Fruit fly (Drosophila melanogaster) whole organism, embryonic: ENCODE measurements around the gene CG13609.

Source experiments
- Adf1 ChIP-seq: fragments of 200-800 bp; sonication (Bioruptor generic); IDR thresholded peaks from 2 replicates; pipeline ENCODE4 v1.3.6; 2022; ENCODE audit warnings: missing biosample characterization, missing genetic modification characterization
- Aef1 ChIP-seq: fragments of 200-800 bp; sonication (Bioruptor generic); IDR thresholded peaks from 3 replicates; pipeline ENCODE4 v1.3.6; 2022; ENCODE audit warnings: missing biosample characterization, missing genetic modification characterization
- Blimp-1 ChIP-seq: fragments of 200-800 bp; sonication (Bioruptor generic); optimal IDR thresholded peaks from 3 replicates; lab custom pipeline; 2018; ENCODE audit warnings: missing biosample characterization, missing genetic modification characterization, mild to moderate bottlenecking, moderate library complexity, missing genetic modification reagents
- CG12071 ChIP-seq: fragments of 200-800 bp; sonication (Bioruptor generic); optimal IDR thresholded peaks from 3 replicates; lab custom pipeline; 2018; ENCODE audit warnings: missing biosample characterization, mild to moderate bottlenecking, missing genetic modification characterization
- CG15011 ChIP-seq: fragments of 200-800 bp; sonication (Bioruptor generic); optimal IDR thresholded peaks from 3 replicates; lab custom pipeline; 2018; ENCODE audit warnings: missing biosample characterization, mild to moderate bottlenecking, missing genetic modification characterization
- CG17186 ChIP-seq: fragments of 200-800 bp; sonication (Bioruptor generic); optimal IDR thresholded peaks from 3 replicates; lab custom pipeline; 2017; ENCODE audit warnings: missing biosample characterization, missing genetic modification reagents, missing genetic modification characterization
- CG17359 ChIP-seq: fragments of 200-800 bp; sonication (Bioruptor generic); optimal IDR thresholded peaks from 3 replicates; lab custom pipeline; 2018; ENCODE audit warnings: missing biosample characterization, mild to moderate bottlenecking, missing genetic modification characterization, moderate library complexity
- CG18599 ChIP-seq: fragments of 200-800 bp; sonication (Bioruptor generic); optimal IDR thresholded peaks from 3 replicates; lab custom pipeline; 2017; ENCODE audit warnings: missing biosample characterization, missing genetic modification characterization, mild to moderate bottlenecking, moderate library complexity, missing genetic modification reagents
- CG18764 ChIP-seq: fragments of 200-800 bp; sonication (Bioruptor generic); optimal IDR thresholded peaks from 3 replicates; lab custom pipeline; 2016; ENCODE audit warnings: missing biosample characterization, missing genetic modification characterization
- CG31224 ChIP-seq: fragments of 200-800 bp; sonication (Bioruptor generic); IDR thresholded peaks from 2 replicates; pipeline ENCODE4 v1.3.6; 2022; ENCODE audit warnings: missing biosample characterization, missing genetic modification characterization
- CG4707 ChIP-seq: fragments of 200-800 bp; sonication (Bioruptor generic); optimal IDR thresholded peaks from 2 replicates; lab custom pipeline; 2018; ENCODE audit warnings: missing biosample characterization, mild to moderate bottlenecking, missing genetic modification characterization, moderate library complexity
- CG7357 ChIP-seq: fragments of 200-800 bp; sonication (Bioruptor generic); IDR thresholded peaks from 3 replicates; pipeline ENCODE4 v1.3.6; 2022; ENCODE audit warnings: missing biosample characterization, missing genetic modification characterization
- CG7745 ChIP-seq: fragments of 200-800 bp; sonication (Bioruptor generic); optimal IDR thresholded peaks from 2 replicates; lab custom pipeline; 2018; ENCODE audit warnings: missing biosample characterization, mild to moderate bottlenecking, missing genetic modification characterization, moderate library complexity
- CG8765 ChIP-seq: fragments of 200-800 bp; sonication (Bioruptor generic); IDR thresholded peaks from 2 replicates; pipeline ENCODE4 v1.3.6; 2022; ENCODE audit warnings: missing biosample characterization, missing genetic modification characterization
- Camta ChIP-seq: fragments of 200-800 bp; sonication (Bioruptor generic); optimal IDR thresholded peaks from 2 replicates; lab custom pipeline; 2016; ENCODE audit warnings: missing biosample characterization, missing genetic modification characterization
- Deaf1 ChIP-seq: fragments of 200-800 bp; optimal IDR thresholded peaks from 3 replicates; lab custom pipeline; 2019; ENCODE audit warnings: missing biosample characterization, mild to moderate bottlenecking, missing genetic modification characterization, moderate library complexity
- HLH4C ChIP-seq: fragments of 200-800 bp; sonication (Bioruptor generic); IDR thresholded peaks from 3 replicates; pipeline ENCODE4 v1.3.6; 2022; ENCODE audit warnings: missing biosample characterization, missing genetic modification characterization; ENCODE audit not compliant: partially characterized antibody
- Hey ChIP-seq: fragments of 200-800 bp; sonication (Bioruptor generic); optimal IDR thresholded peaks from 3 replicates; lab custom pipeline; 2018; ENCODE audit warnings: missing biosample characterization, mild to moderate bottlenecking, missing genetic modification characterization
- Hr78 ChIP-seq, 2 experiments: fragments of 200-800 bp in 1 of 2; fragments of >200 bp in 1 of 2; sonication (Bioruptor generic) in 1 of 2; optimal IDR thresholded peaks; 2 replicates each; lab custom pipeline; 2017 to 2019; ENCODE audit warnings: missing biosample characterization in 2 of 2, missing genetic modification characterization in 2 of 2, mild to moderate bottlenecking in 1 of 2, moderate library complexity in 1 of 2
- Lhr ChIP-seq: fragments of 200-800 bp; sonication (Bioruptor generic); optimal IDR thresholded peaks from 3 replicates; lab custom pipeline; 2017; ENCODE audit warnings: mild to moderate bottlenecking, missing biosample characterization, missing genetic modification reagents, missing genetic modification characterization
- NfI ChIP-seq: fragments of 200-800 bp; sonication (Bioruptor generic); optimal IDR thresholded peaks from 3 replicates; lab custom pipeline; 2018; ENCODE audit warnings: missing biosample characterization, mild to moderate bottlenecking, missing genetic modification characterization, moderate library complexity
- Scr ChIP-seq: fragments of 200-800 bp; sonication (Bioruptor generic); IDR thresholded peaks from 2 replicates; pipeline ENCODE4 v1.3.6; 2022; ENCODE audit warnings: missing biosample characterization, missing genetic modification characterization; ENCODE audit not compliant: partially characterized antibody
- Vsx1 ChIP-seq: fragments of 200-800 bp; sonication (Bioruptor generic); optimal IDR thresholded peaks from 2 replicates; lab custom pipeline; 2017; ENCODE audit warnings: missing biosample characterization, mild to moderate bottlenecking, missing genetic modification characterization, missing genetic modification reagents
- ash1 ChIP-seq: fragments of 200-800 bp; sonication (Bioruptor generic); optimal IDR thresholded peaks from 2 replicates; lab custom pipeline; 2018; ENCODE audit warnings: missing biosample characterization, mild to moderate bottlenecking, missing genetic modification characterization
- bigmax ChIP-seq: fragments of 200-800 bp; sonication (Bioruptor generic); optimal IDR thresholded peaks from 2 replicates; lab custom pipeline; 2018; ENCODE audit warnings: missing biosample characterization, mild to moderate bottlenecking, missing genetic modification characterization
- bsh ChIP-seq, 2 experiments: fragments of 200-800 bp; sonication (Bioruptor generic); optimal IDR thresholded peaks; 2 replicates each; lab custom pipeline; 2017 to 2018; ENCODE audit warnings: mild to moderate bottlenecking in 2 of 2, missing biosample characterization in 2 of 2, missing genetic modification characterization in 2 of 2, moderate library complexity in 1 of 2
- chm ChIP-seq: fragments of 200-800 bp; sonication (Bioruptor generic); IDR thresholded peaks from 2 replicates; pipeline ENCODE4 v1.3.6; 2022; ENCODE audit warnings: missing biosample characterization, missing genetic modification characterization
- corto ChIP-seq: fragments of 200-800 bp; sonication (Bioruptor generic); optimal IDR thresholded peaks from 2 replicates; lab custom pipeline; 2016; ENCODE audit warnings: missing biosample characterization, mild to moderate bottlenecking, missing genetic modification characterization, moderate library complexity
- crc ChIP-seq: fragments of 200-800 bp; sonication (Bioruptor generic); optimal IDR thresholded peaks from 2 replicates; lab custom pipeline; 2016; ENCODE audit warnings: missing biosample characterization, missing genetic modification characterization
- da ChIP-seq: fragments of 200-800 bp; sonication (Bioruptor generic); optimal IDR thresholded peaks from 2 replicates; lab custom pipeline; 2016; ENCODE audit warnings: missing biosample characterization, missing genetic modification characterization
- en ChIP-seq: fragments of 200-800 bp; sonication (Bioruptor generic); optimal IDR thresholded peaks from 2 replicates; lab custom pipeline; 2016; ENCODE audit warnings: missing biosample characterization, missing genetic modification characterization
- exex ChIP-seq: fragments of 200-800 bp; sonication (Bioruptor generic); optimal IDR thresholded peaks from 4 replicates; lab custom pipeline; 2018; ENCODE audit warnings: missing biosample characterization, mild to moderate bottlenecking, missing genetic modification characterization, moderate library complexity
- fu2 ChIP-seq: fragments of 200-800 bp; sonication (Bioruptor generic); optimal IDR thresholded peaks from 2 replicates; lab custom pipeline; 2016; ENCODE audit warnings: missing biosample characterization, missing genetic modification characterization
- ham ChIP-seq: fragments of 200-800 bp; sonication (Bioruptor generic); IDR thresholded peaks from 2 replicates; pipeline ENCODE4 v1.3.6; 2022; ENCODE audit warnings: missing biosample characterization, missing genetic modification characterization
- klu ChIP-seq: fragments of 200-800 bp; sonication (Bioruptor generic); IDR thresholded peaks from 2 replicates; pipeline ENCODE4 v1.3.6; 2022; ENCODE audit warnings: missing biosample characterization, missing genetic modification characterization
- lilli ChIP-seq: fragments of 200-800 bp; sonication (Bioruptor generic); optimal IDR thresholded peaks from 3 replicates; lab custom pipeline; 2016; ENCODE audit warnings: missing biosample characterization, missing genetic modification characterization
- mam ChIP-seq: fragments of 200-800 bp; sonication (Bioruptor generic); optimal IDR thresholded peaks from 3 replicates; lab custom pipeline; 2016; ENCODE audit warnings: missing biosample characterization, missing genetic modification characterization
- mld ChIP-seq: fragments of 200-800 bp; sonication (Bioruptor generic); IDR thresholded peaks from 3 replicates; pipeline ENCODE4 v1.3.6; 2022; ENCODE audit warnings: missing biosample characterization, missing genetic modification characterization; ENCODE audit not compliant: partially characterized antibody
- onecut ChIP-seq: fragments of 200-800 bp; sonication (Bioruptor generic); IDR thresholded peaks from 2 replicates; pipeline ENCODE4 v1.3.6; 2022; ENCODE audit warnings: missing biosample characterization, missing genetic modification characterization
- ranshi ChIP-seq: fragments of 200-800 bp; sonication (Bioruptor generic); IDR thresholded peaks from 2 replicates; pipeline ENCODE4 v1.3.6; 2022; ENCODE audit warnings: missing biosample characterization, missing genetic modification characterization
- run ChIP-seq: fragments of 200-800 bp; sonication (Bioruptor generic); optimal IDR thresholded peaks from 3 replicates; lab custom pipeline; 2018; ENCODE audit warnings: missing biosample characterization, mild to moderate bottlenecking, missing genetic modification characterization
- sisA ChIP-seq: fragments of 200-800 bp; sonication (Bioruptor generic); IDR thresholded peaks from 2 replicates; pipeline ENCODE4 v1.3.6; 2022; ENCODE audit warnings: missing biosample characterization, missing genetic modification characterization
- tio ChIP-seq: fragments of 200-800 bp; sonication (Bioruptor generic); optimal IDR thresholded peaks from 2 replicates; lab custom pipeline; 2017; ENCODE audit warnings: missing biosample characterization, missing genetic modification characterization, inconsistent platforms
- wek ChIP-seq: fragments of 200-800 bp; sonication (Bioruptor generic); optimal IDR thresholded peaks from 3 replicates; lab custom pipeline; 2018; ENCODE audit warnings: missing biosample characterization, mild to moderate bottlenecking, missing genetic modification characterization, moderate library complexity
- zfh1 ChIP-seq: fragments of 200-800 bp; sonication (Bioruptor generic); IDR thresholded peaks from 3 replicates; pipeline ENCODE4 v1.3.6; 2022; ENCODE audit warnings: missing biosample characterization, missing genetic modification characterization

The CG13609 gene

DNA sequence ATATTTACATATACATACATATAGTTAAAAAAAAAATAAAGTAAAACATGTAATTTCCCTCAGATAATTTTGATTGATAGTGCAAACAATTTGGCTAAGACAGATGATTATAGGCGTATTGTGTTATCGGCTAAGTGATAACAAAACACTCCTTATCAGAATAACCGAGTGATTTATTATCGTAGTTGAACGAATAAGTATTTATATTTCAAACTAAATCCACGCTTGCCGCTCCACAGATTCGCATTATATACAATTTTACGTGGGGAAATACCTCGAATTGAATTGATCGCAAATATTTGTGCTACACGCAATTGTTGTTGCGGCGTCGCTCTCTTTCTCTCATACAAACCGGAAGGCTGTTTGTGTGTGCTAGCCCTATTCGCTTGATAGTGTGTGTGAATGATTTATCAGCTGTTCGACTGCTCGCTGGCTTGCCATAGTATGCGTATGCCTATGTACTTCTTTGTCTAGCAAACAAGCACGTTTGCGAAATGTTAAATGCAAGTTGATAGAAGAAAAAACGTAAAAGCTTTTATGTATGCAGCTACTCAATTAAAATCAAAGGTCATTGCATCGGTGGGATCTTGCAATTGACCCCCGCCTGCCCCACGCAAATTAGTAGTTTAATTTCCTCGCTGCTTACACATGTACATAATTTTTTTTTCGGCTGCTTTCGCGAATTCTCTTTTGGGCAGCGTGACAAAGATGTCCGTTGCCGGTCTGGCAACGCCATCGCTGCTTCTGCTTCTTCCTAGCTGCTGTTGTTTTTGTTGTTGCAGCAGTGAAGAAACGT, 6.7 kb downstream of the CG13609 start (continued):
- TF ChIP-seq bigmax (GFP tag; lab: Kevin White, UChicago): no peak
- no peak for TF ChIP-seq lilli (GFP tag; lab: Kevin White, UChicago)
- no peak for TF ChIP-seq CG18599 (GFP tag; lab: Kevin White, UChicago)
- TF ChIP-seq mld (GFP tag; lab: Robert Waterston, UW): no peak
- no peak for TF ChIP-seq Scr (GFP tag; lab: Robert Waterston, UW)
- peak; percentile 56 for TF ChIP-seq exex (tag; lab: Kevin White, UChicago)
- TF ChIP-seq chm: no peak
- TF ChIP-seq ranshi (GFP tag; lab: Robert Waterston, UW): no peak
- TF ChIP-seq CG15011 (GFP tag; lab: Kevin White, UChicago): no peak
- TF ChIP-seq CG31224 (GFP tag; lab: Robert Waterston, UW): no peak
- no peak for TF ChIP-seq onecut (GFP tag; lab: Robert Waterston, UW)
- no peak for TF ChIP-seq wek (GFP tag; lab: Kevin White, UChicago)
- TF ChIP-seq sisA (GFP tag; lab: Robert Waterston, UW): no peak
- TF ChIP-seq CG8765 (GFP tag; lab: Robert Waterston, UW): no peak
- TF ChIP-seq klu: no peak
- no peak for TF ChIP-seq Lhr (GFP tag; lab: Kevin White, UChicago)
- no peak for TF ChIP-seq CG17186 (GFP tag; lab: Kevin White, UChicago)
- TF ChIP-seq run (tag; lab: Kevin White, UChicago): no peak
- TF ChIP-seq zfh1 (GFP tag; lab: Robert Waterston, UW): no peak
- TF ChIP-seq ash1 (GFP tag; lab: Kevin White, UChicago): no peak
- no peak for TF ChIP-seq CG17359 (tag; lab: Kevin White, UChicago)
- TF ChIP-seq CG4707 (GFP tag; lab: Kevin White, UChicago): no peak
- TF ChIP-seq en (GFP tag; lab: Kevin White, UChicago): no peak
- TF ChIP-seq ham (GFP tag; lab: Robert Waterston, UW): no peak
- no peak for TF ChIP-seq CG7745 (tag; lab: Kevin White, UChicago)
- TF ChIP-seq Deaf1 (tag; lab: Kevin White, UChicago): no peak
- no peak for TF ChIP-seq corto (GFP tag; lab: Kevin White, UChicago)
- TF ChIP-seq mam (GFP tag; lab: Kevin White, UChicago): no peak
- TF ChIP-seq Aef1: no peak
- TF ChIP-seq fu2 (GFP tag; lab: Kevin White, UChicago): no peak
- TF ChIP-seq tio: no peak
- no peak for TF ChIP-seq Adf1 (GFP tag; lab: Robert Waterston, UW)
- no peak for TF ChIP-seq da (GFP tag; lab: Kevin White, UChicago)
- no peak for TF ChIP-seq crc (GFP tag; lab: Kevin White, UChicago)
- TF ChIP-seq CG7357: no peak
- no peak for TF ChIP-seq bsh (GFP tag; optimal IDR thresholded peaks at IDR 0.05; lab: Kevin White, UChicago)
- no peak for TF ChIP-seq NfI (GFP tag; lab: Kevin White, UChicago)
- TF ChIP-seq Blimp-1 (GFP tag; lab: Kevin White, UChicago): no peak
- TF ChIP-seq Camta (GFP tag; lab: Kevin White, UChicago): no peak
- TF ChIP-seq HLH4C: no peak
- no peak for TF ChIP-seq CG18764 (GFP tag; lab: Kevin White, UChicago)
- TF ChIP-seq Vsx1 (GFP tag; lab: Kevin White, UChicago): no peak
- no peak for TF ChIP-seq Hr78 (GFP tag; optimal IDR thresholded peaks at IDR 0.05; lab: Kevin White, UChicago)
- TF ChIP-seq Hey (tag; lab: Kevin White, UChicago): no peak
- TF ChIP-seq CG12071 (GFP tag; lab: Kevin White, UChicago): no peak
